Fruit fly (Drosophila melanogaster) whole organism, prepupa: ENCODE data around the gene CG13454.

ENCODE experiments used
- CG10669 ChIP-seq: fragments of 200-800 bp; sonication (Bioruptor generic); optimal IDR thresholded peaks from 3 replicates; lab custom pipeline; 2018; ENCODE audit warnings: missing biosample characterization, mild to moderate bottlenecking, missing genetic modification characterization, moderate library complexity
- CG11294 ChIP-seq: fragments of 200-800 bp; sonication (Bioruptor generic); IDR thresholded peaks from 2 replicates; pipeline ENCODE4 v1.3.6; 2022; ENCODE audit warnings: missing biosample characterization, missing genetic modification characterization
- CG11762 ChIP-seq: fragments of 200-800 bp; sonication (Bioruptor generic); optimal IDR thresholded peaks from 3 replicates; lab custom pipeline; 2016; ENCODE audit warnings: missing biosample characterization, missing genetic modification characterization; ENCODE audit not compliant: insufficient read depth
- CG11902 ChIP-seq: fragments of 200-800 bp; sonication (Bioruptor generic); optimal IDR thresholded peaks from 3 replicates; lab custom pipeline; 2016; ENCODE audit warnings: missing biosample characterization, missing genetic modification characterization
- CG15336 ChIP-seq: fragments of 200-800 bp; sonication (Bioruptor generic); IDR thresholded peaks from 2 replicates; pipeline ENCODE4 v1.3.6; 2022; ENCODE audit warnings: missing biosample characterization, missing genetic modification characterization
- CG1621 ChIP-seq: fragments of 200-800 bp; sonication (Bioruptor generic); optimal IDR thresholded peaks from 3 replicates; lab custom pipeline; 2018; ENCODE audit warnings: missing biosample characterization, mild to moderate bottlenecking, missing genetic modification characterization
- CG3032 ChIP-seq: fragments of 200-800 bp; optimal IDR thresholded peaks from 2 replicates; lab custom pipeline; 2019; ENCODE audit warnings: missing biosample characterization, mild to moderate bottlenecking, missing genetic modification characterization, moderate library complexity
- CG32006 ChIP-seq: fragments of 200-800 bp; sonication (Bioruptor generic); optimal IDR thresholded peaks from 3 replicates; lab custom pipeline; 2017; ENCODE audit warnings: missing biosample characterization, mild to moderate bottlenecking, missing genetic modification characterization
- CG8319 ChIP-seq: fragments of 200-800 bp; sonication (Bioruptor generic); optimal IDR thresholded peaks from 3 replicates; lab custom pipeline; 2016; ENCODE audit warnings: missing biosample characterization, missing genetic modification characterization
- CG8632 ChIP-seq: fragments of 200-800 bp; sonication (Bioruptor generic); optimal IDR thresholded peaks from 3 replicates; lab custom pipeline; 2016; ENCODE audit warnings: missing biosample characterization, missing genetic modification characterization
- CG9139 ChIP-seq: fragments of 200-800 bp; sonication (Bioruptor generic); optimal IDR thresholded peaks from 3 replicates; lab custom pipeline; 2017; ENCODE audit warnings: missing biosample characterization, mild to moderate bottlenecking, missing genetic modification characterization
- Eip75B ChIP-seq: fragments of 200-800 bp; sonication (Bioruptor generic); optimal IDR thresholded peaks from 3 replicates; lab custom pipeline; 2016; ENCODE audit warnings: missing biosample characterization, missing genetic modification characterization
- Eip78C ChIP-seq: fragments of 200-800 bp; sonication (Bioruptor generic); peaks from one replicate; lab custom pipeline; 2016; ENCODE audit warnings: missing biosample characterization, missing genetic modification characterization
- Ets21C ChIP-seq: fragments of 200-800 bp; sonication (Bioruptor generic); optimal IDR thresholded peaks from 3 replicates; lab custom pipeline; 2016; ENCODE audit warnings: missing biosample characterization, missing genetic modification characterization
- Ets96B ChIP-seq: fragments of 200-800 bp; optimal IDR thresholded peaks from 2 replicates; lab custom pipeline; 2019; ENCODE audit warnings: missing biosample characterization, mild to moderate bottlenecking, missing genetic modification characterization, moderate library complexity
- Lpt ChIP-seq: fragments of 200-800 bp; sonication (Bioruptor generic); optimal IDR thresholded peaks from 3 replicates; lab custom pipeline; 2016; ENCODE audit warnings: missing biosample characterization, missing genetic modification characterization
- OdsH ChIP-seq: fragments of 200-800 bp; sonication (Bioruptor generic); optimal IDR thresholded peaks from 3 replicates; lab custom pipeline; 2016; ENCODE audit warnings: missing biosample characterization, missing genetic modification characterization
- Sox102F ChIP-seq: fragments of 200-800 bp; sonication (Bioruptor generic); optimal IDR thresholded peaks from 2 replicates; lab custom pipeline; 2016; ENCODE audit warnings: missing biosample characterization, mild to moderate bottlenecking, missing genetic modification characterization
- Sox15 ChIP-seq: fragments of 200-800 bp; sonication (Bioruptor generic); optimal IDR thresholded peaks from 3 replicates; lab custom pipeline; 2016; ENCODE audit warnings: missing biosample characterization, missing genetic modification characterization
- achi ChIP-seq: fragments of 200-800 bp; sonication (Bioruptor generic); optimal IDR thresholded peaks from 3 replicates; lab custom pipeline; 2016; ENCODE audit warnings: missing biosample characterization, missing genetic modification characterization
- acj6 ChIP-seq: fragments of 200-800 bp; sonication (Bioruptor generic); optimal IDR thresholded peaks from 3 replicates; lab custom pipeline; 2016; ENCODE audit warnings: missing biosample characterization, missing genetic modification characterization
- esn ChIP-seq: fragments of 200-800 bp; sonication (Bioruptor generic); optimal IDR thresholded peaks from 2 replicates; lab custom pipeline; 2016; ENCODE audit warnings: missing biosample characterization, mild to moderate bottlenecking, missing genetic modification characterization, moderate library complexity
- fd59A ChIP-seq: fragments of 200-800 bp; sonication (Bioruptor generic); optimal IDR thresholded peaks from 2 replicates; lab custom pipeline; 2017; ENCODE audit warnings: missing biosample characterization, mild to moderate bottlenecking, missing genetic modification characterization, missing genetic modification reagents
- fd85E ChIP-seq: fragments of 200-800 bp; sonication (Bioruptor generic); optimal IDR thresholded peaks from 3 replicates; lab custom pipeline; 2016; ENCODE audit warnings: missing biosample characterization, missing genetic modification characterization
- fkh ChIP-seq: fragments of 200-800 bp; sonication (Bioruptor generic); optimal IDR thresholded peaks from 3 replicates; lab custom pipeline; 2017; ENCODE audit warnings: missing biosample characterization, mild to moderate bottlenecking, missing genetic modification characterization, moderate library complexity
- salr ChIP-seq, 2 experiments: fragments of 200-800 bp; sonication (Bioruptor generic); optimal IDR thresholded peaks; 3 replicates each; lab custom pipeline; 2016 to 2018; ENCODE audit warnings: missing biosample characterization in 2 of 2, missing genetic modification characterization in 2 of 2, mild to moderate bottlenecking in 1 of 2
- ss ChIP-seq, 2 experiments: fragments of 200-800 bp; sonication (Bioruptor generic); optimal IDR thresholded peaks; 2 replicates in 1 of 2; 3 replicates in 1 of 2; lab custom pipeline; 2017 to 2018; ENCODE audit warnings: mild to moderate bottlenecking in 2 of 2, missing biosample characterization in 2 of 2, missing genetic modification characterization in 2 of 2, moderate library complexity in 1 of 2
- vri ChIP-seq: fragments of 200-800 bp; sonication (Bioruptor generic); optimal IDR thresholded peaks from 3 replicates; lab custom pipeline; 2016; ENCODE audit warnings: missing biosample characterization, mild to moderate bottlenecking, missing genetic modification characterization

The CG13454 gene

DNA sequence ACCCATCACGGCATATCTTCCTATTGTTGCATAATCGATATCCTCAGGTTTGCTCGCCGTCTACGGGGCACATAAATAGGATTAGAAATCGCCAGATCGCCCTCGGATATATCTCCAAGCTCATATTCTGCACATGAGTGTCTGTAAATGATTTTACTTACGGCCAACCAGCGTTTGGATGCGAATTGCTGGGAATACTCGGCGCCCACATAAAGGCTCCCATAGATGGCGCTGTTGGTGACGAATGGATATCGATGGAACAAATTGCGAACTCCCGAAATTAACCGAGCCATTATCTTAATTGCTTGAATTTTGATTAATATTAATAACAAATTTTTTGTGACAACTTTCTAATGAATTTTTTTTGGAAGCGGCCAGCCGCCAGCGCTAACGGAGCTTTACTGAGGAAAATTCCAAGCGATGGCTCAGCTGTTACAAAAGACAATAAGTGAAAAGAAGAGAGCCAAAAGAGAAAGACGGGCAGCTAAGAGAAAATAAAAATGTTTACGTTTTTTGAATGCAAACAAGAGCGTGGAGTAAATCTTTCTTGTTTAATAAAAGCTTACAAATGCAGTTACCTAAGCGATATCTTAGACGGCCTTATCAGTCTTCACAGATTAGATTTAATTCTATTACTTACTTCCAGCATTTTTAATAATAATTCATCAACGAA is 22.1 kb downstream of the CG13454 start:
- TF ChIP-seq Sox15 (GFP tag; lab: Kevin White, UChicago) (no peak), Eip78C (GFP tag; lab: Kevin White, UChicago) (peak; percentile 25), fkh (GFP tag; lab: Kevin White, UChicago) (peak; percentile 6), fd85E (GFP tag; lab: Kevin White, UChicago) (no peak), achi (GFP tag; lab: Kevin White, UChicago) (no peak), Ets96B (tag; lab: Kevin White, UChicago) (no peak), Ets21C (GFP tag; lab: Kevin White, UChicago) (no peak), CG1621 (tag; lab: Kevin White, UChicago) (no peak), vri (peak; percentile 13), ss (GFP tag; optimal IDR thresholded peaks at IDR 0.05; lab: Kevin White, UChicago) (no peak), OdsH (GFP tag; lab: Kevin White, UChicago) (no peak), fd59A (GFP tag; lab: Kevin White, UChicago) (no peak), CG11902 (no peak)

DNA sequence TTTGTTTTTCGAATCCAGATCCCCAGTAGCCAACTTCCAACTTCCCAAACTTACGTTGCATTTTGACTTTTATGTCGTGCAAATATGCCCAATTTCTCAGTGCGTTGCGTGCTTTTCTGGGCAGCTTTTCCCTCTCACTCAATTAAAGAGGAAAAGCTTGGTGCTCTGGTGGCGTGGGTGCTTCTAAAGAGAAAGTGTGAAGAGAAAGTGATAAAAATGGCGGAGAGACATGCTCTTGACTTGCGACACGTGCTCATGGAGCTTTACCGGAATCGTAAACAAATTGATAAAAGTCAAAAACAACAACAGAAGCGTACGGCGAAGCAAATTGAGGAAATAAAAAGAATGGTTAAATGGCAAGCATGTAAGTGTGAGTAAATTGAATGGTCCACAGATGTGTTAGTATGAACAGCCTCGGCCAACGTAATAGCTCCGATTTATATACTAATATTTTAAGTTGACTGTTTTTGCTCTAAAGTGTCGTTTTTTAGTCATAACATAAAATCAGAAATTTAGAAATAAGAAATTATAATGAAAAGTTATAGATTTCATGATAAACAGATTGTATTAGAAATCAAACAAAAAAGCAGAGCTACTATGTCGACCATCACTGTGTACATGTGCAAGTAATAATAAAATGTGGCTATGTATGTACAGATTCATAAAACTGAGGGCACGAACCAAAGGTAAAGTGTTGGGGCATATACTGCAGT is 22.8 kb downstream of the CG13454 start:
- no peak for TF ChIP-seq Sox102F (GFP tag; lab: Kevin White, UChicago)
- TF ChIP-seq CG10669 (GFP tag; lab: Kevin White, UChicago), result no peak
- peak; percentile 14 for TF ChIP-seq fkh (GFP tag; lab: Kevin White, UChicago)
- TF ChIP-seq fd59A (GFP tag; lab: Kevin White, UChicago), result no peak
- no peak for TF ChIP-seq CG11294 (GFP tag; lab: Robert Waterston, UW)
- TF ChIP-seq CG32006 (GFP tag; lab: Kevin White, UChicago), result peak; percentile 9
- TF ChIP-seq CG15336 (GFP tag; lab: Robert Waterston, UW), result no peak; the same call in 1 of the 2 replicates

DNA sequence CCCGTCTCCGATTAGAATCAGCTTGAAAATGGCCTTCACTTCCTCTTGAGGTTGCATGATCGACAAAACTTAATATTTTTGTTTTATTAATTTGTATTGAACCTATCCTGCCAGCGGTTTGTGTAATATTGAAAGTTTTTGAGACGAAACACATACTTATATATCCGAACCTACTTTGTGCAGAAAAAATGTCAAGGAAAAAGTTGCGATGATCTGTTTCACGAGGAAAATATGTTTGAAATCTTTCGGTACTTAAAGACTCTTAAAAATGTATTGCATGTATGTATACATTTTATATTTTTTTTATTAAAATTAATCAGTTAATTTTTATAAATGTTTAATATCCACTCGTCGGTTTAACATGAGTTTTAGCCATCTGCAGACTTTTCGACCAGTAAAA is 31.6 kb downstream of the CG13454 start, which contains the start of gene Ran-like:
Gene Ran-like (minus strand): TSS at position 101 of the 400 bp plus-strand sequence.
- TF ChIP-seq CG11762 (GFP tag; lab: Kevin White, UChicago) (no peak), Ets21C (GFP tag; lab: Kevin White, UChicago) (no peak), Eip75B (GFP tag; lab: Kevin White, UChicago) (no peak), acj6 (GFP tag; lab: Kevin White, UChicago) (no peak), salr (GFP tag; optimal IDR thresholded peaks at IDR 0.05; lab: Kevin White, UChicago) (no peak), CG8632 (GFP tag; lab: Kevin White, UChicago) (no peak), CG8319 (no peak), Lpt (no peak), Sox102F (GFP tag; lab: Kevin White, UChicago) (no peak)

DNA sequence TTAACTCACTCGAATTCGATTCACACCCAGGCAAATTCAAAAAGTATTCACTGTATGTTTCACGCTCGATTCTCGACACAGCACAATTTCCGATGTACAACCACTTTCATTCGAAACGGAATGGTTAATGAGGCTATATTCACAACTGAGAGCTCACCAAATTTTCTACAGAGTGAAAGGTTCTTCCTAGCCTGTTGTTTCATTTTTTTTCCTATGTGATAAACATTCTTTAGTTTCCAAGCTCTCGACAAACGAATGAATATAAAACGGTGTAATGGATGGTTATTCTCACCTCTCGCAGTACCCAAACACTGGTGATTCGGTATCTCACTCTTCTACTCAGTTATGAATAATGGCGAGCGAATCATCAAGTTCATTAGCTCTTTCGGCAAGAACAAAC is 42.8 kb downstream of the CG13454 start, which contains the start of gene cocoon:
Gene cocoon (minus strand): TSS at position 101 of the 400 bp plus-strand sequence.
- TF ChIP-seq CG9139 (GFP tag; lab: Kevin White, UChicago) (no peak), CG3032 (no peak), CG11902 (no peak), achi (GFP tag; lab: Kevin White, UChicago) (no peak), CG8319 (no peak), esn (GFP tag; lab: Kevin White, UChicago) (no peak)
